In genomic region chr3L:14050944-14051548, dm6 we compare ENCODE assay signal across 1 fruit fly cellular context.
TF ChIP-seq lines count a peak whose summit lies in the region.

TSS of gene CG6833 (plus strand) at chr3L:14051206.

TF ChIP-seq in whole organism, embryonic, 481 proteins besides CTCF, POLR2A, EP300 and RAD21 (continued from another document and continues in another):
- TF ChIP-seq Dll (GFP tag; IDR thresholded peaks at IDR 0.05; lab: Robert Waterston, UW; ENCODE audit: partially characterized antibody) (0 out of 4 replicates have a peak, but pooled peaks have one; percentile 31), CG7745 (tag; optimal IDR thresholded peaks at IDR 0.05; lab: Kevin White, UChicago) (no peak), CG17359 (tag; optimal IDR thresholded peaks at IDR 0.05; lab: Kevin White, UChicago) (peak; percentile 55), maf-S (GFP tag; optimal IDR thresholded peaks at IDR 0.05; lab: Kevin White, UChicago) (peak; percentile 60), p53 (GFP tag; optimal IDR thresholded peaks at IDR 0.05; lab: Kevin White, UChicago) (peak; percentile 16), ab (GFP tag; optimal IDR thresholded peaks at IDR 0.05; lab: Kevin White, UChicago) (peak; percentile 38), HLHmδ (GFP tag; optimal IDR thresholded peaks at IDR 0.05; lab: Kevin White, UChicago) (no peak), Dp (GFP tag; optimal IDR thresholded peaks at IDR 0.05; lab: Kevin White, UChicago) (peak; percentile 19), CG33557 (GFP tag; optimal IDR thresholded peaks at IDR 0.05; lab: Kevin White, UChicago) (no peak), D19B (GFP tag; optimal IDR thresholded peaks at IDR 0.05; lab: Kevin White, UChicago) (no peak), ci (GFP tag; IDR thresholded peaks at IDR 0.05; lab: Robert Waterston, UW) (peak; percentile 86), Dip2 (GFP tag; IDR thresholded peaks at IDR 0.05; lab: Robert Waterston, UW) (no peak), cas (GFP tag; IDR thresholded peaks at IDR 0.05; lab: Robert Waterston, UW) (peak; percentile 41; the same call in 1 of the 2 replicates), Ets97D (GFP tag; optimal IDR thresholded peaks at IDR 0.05; lab: Kevin White, UChicago) (peak; percentile 64), Fer3 (tag; optimal IDR thresholded peaks at IDR 0.05; lab: Kevin White, UChicago) (peak; percentile 71), slbo (GFP tag; IDR thresholded peaks at IDR 0.05; lab: Robert Waterston, UW) (peak; percentile 94), Lhr (GFP tag; optimal IDR thresholded peaks at IDR 0.05; lab: Kevin White, UChicago) (peak; percentile 13), tx (GFP tag; optimal IDR thresholded peaks at IDR 0.05; lab: Kevin White, UChicago) (peak; percentile 42), CG17186 (GFP tag; optimal IDR thresholded peaks at IDR 0.05; lab: Kevin White, UChicago) (peak; percentile 46), her (GFP tag; optimal IDR thresholded peaks at IDR 0.05; lab: Kevin White, UChicago) (peak; percentile 66), CG18262 (tag; optimal IDR thresholded peaks at IDR 0.05; lab: Kevin White, UChicago) (peak; percentile 57), CG16863 (GFP tag; optimal IDR thresholded peaks at IDR 0.05; lab: Kevin White, UChicago) (peak; percentile 59), CG13296 (GFP tag; optimal IDR thresholded peaks at IDR 0.05; lab: Kevin White, UChicago) (peak; percentile 41), zf30C (GFP tag; optimal IDR thresholded peaks at IDR 0.05; lab: Kevin White, UChicago) (no peak), fd102C (GFP tag; optimal IDR thresholded peaks at IDR 0.05; lab: Kevin White, UChicago) (no peak), crol (GFP tag; IDR thresholded peaks at IDR 0.05; lab: Robert Waterston, UW) (no peak), CG15601 (tag; optimal IDR thresholded peaks at IDR 0.05; lab: Kevin White, UChicago) (peak; percentile 24), gce (GFP tag; IDR thresholded peaks at IDR 0.05; lab: Robert Waterston, UW) (peak; percentile 72; the same call in 1 of the 3 replicates), CG2120 (GFP tag; optimal IDR thresholded peaks at IDR 0.05; lab: Kevin White, UChicago) (peak; percentile 83), D19A (tag; optimal IDR thresholded peaks at IDR 0.05; lab: Kevin White, UChicago) (peak; percentile 8), dan (GFP tag; IDR thresholded peaks at IDR 0.05; lab: Robert Waterston, UW) (no peak), z (GFP tag; IDR thresholded peaks at IDR 0.05; lab: Robert Waterston, UW) (no peak), ase (GFP tag; IDR thresholded peaks at IDR 0.05; lab: Robert Waterston, UW) (peak; percentile 67; the same call in 2 of the 3 replicates), chif (GFP tag; optimal IDR thresholded peaks at IDR 0.05; lab: Kevin White, UChicago) (peak; percentile 60 to 72), CG1529 (GFP tag; optimal IDR thresholded peaks at IDR 0.05; lab: Kevin White, UChicago) (no peak), NfI (GFP tag; optimal IDR thresholded peaks at IDR 0.05; lab: Kevin White, UChicago) (peak; percentile 71), sqz (GFP tag; optimal IDR thresholded peaks at IDR 0.05; lab: Kevin White, UChicago) (no peak), Mrtf (GFP tag; IDR thresholded peaks at IDR 0.05; lab: Robert Waterston, UW) (peak; percentile 77; the same call in 2 of the 3 replicates), BEAF-32 (GFP tag; optimal IDR thresholded peaks at IDR 0.05; lab: Kevin White, UChicago) (peak; percentile 32), CG11723 (GFP tag; optimal IDR thresholded peaks at IDR 0.05; lab: Kevin White, UChicago) (no peak), CG30403 (GFP tag; optimal IDR thresholded peaks at IDR 0.05; lab: Kevin White, UChicago) (peak; percentile 76), dysf (GFP tag; IDR thresholded peaks at IDR 0.05; lab: Robert Waterston, UW) (peak; percentile 81), CG17612 (GFP tag; IDR thresholded peaks at IDR 0.05; lab: Robert Waterston, UW) (no peak), CG10366 (GFP tag; IDR thresholded peaks at IDR 0.05; lab: Robert Waterston, UW) (peak; percentile 82), CG13123 (GFP tag; optimal IDR thresholded peaks at IDR 0.05; lab: Kevin White, UChicago) (peak; percentile 29), wdn (GFP tag; IDR thresholded peaks at IDR 0.05; lab: Robert Waterston, UW) (peak; percentile 53; the same call in 1 of the 2 replicates), psq (GFP tag; optimal IDR thresholded peaks at IDR 0.05; lab: Kevin White, UChicago) (no peak), Antp (GFP tag; optimal IDR thresholded peaks at IDR 0.05; lab: Kevin White, UChicago) (peak; percentile 83), tup (GFP tag; optimal IDR thresholded peaks at IDR 0.05; lab: Kevin White, UChicago) (no peak), nerfin-2 (GFP tag; IDR thresholded peaks at IDR 0.05; lab: Robert Waterston, UW; ENCODE audit: partially characterized antibody) (no peak), CG7556 (GFP tag; optimal IDR thresholded peaks at IDR 0.05; lab: Kevin White, UChicago) (peak; percentile 4), lbe (GFP tag; optimal IDR thresholded peaks at IDR 0.05; lab: Kevin White, UChicago) (no peak), pho (GFP tag; optimal IDR thresholded peaks at IDR 0.05; lab: Kevin White, UChicago) (peak; percentile 74), jing (GFP tag; optimal IDR thresholded peaks at IDR 0.05; lab: Kevin White, UChicago) (no peak), chm (GFP tag; IDR thresholded peaks at IDR 0.05; lab: Robert Waterston, UW) (peak; percentile 74), ems (GFP tag; optimal IDR thresholded peaks at IDR 0.05; lab: Kevin White, UChicago) (peak; percentile 49), Scr (GFP tag; IDR thresholded peaks at IDR 0.05; lab: Robert Waterston, UW; ENCODE audit: partially characterized antibody) (no peak), stc (GFP tag; IDR thresholded peaks at IDR 0.05; lab: Robert Waterston, UW) (0 out of 2 replicates have a peak, but pooled peaks have one; percentile 17), Bteb2 (GFP tag; optimal IDR thresholded peaks at IDR 0.05; lab: Kevin White, UChicago) (no peak), cato (GFP tag; optimal IDR thresholded peaks at IDR 0.05; lab: Kevin White, UChicago; ENCODE audit: borderline replicate concordance) (peak; percentile 8), CG18599 (GFP tag; optimal IDR thresholded peaks at IDR 0.05; lab: Kevin White, UChicago) (peak; percentile 72), chn (GFP tag; optimal IDR thresholded peaks at IDR 0.05; lab: Kevin White, UChicago) (peak; percentile 74), CG6791 (GFP tag; IDR thresholded peaks at IDR 0.05; lab: Robert Waterston, UW; ENCODE audit: partially characterized antibody) (no peak), gcm2 (GFP tag; optimal IDR thresholded peaks at IDR 0.05; lab: Kevin White, UChicago) (no peak), Fer2 (tag; optimal IDR thresholded peaks at IDR 0.05; lab: Kevin White, UChicago) (peak; percentile 5), CG18619 (GFP tag; optimal IDR thresholded peaks at IDR 0.05; lab: Kevin White, UChicago) (peak; percentile 34), CG10431 (GFP tag; optimal IDR thresholded peaks at IDR 0.05; lab: Kevin White, UChicago) (no peak), CG31224 (GFP tag; IDR thresholded peaks at IDR 0.05; lab: Robert Waterston, UW) (peak; percentile 77), trem (tag; optimal IDR thresholded peaks at IDR 0.05; lab: Kevin White, UChicago) (peak; percentile 57), CG6654 (GFP tag; optimal IDR thresholded peaks at IDR 0.05; lab: Kevin White, UChicago) (peak; percentile 38), CG4404 (GFP tag; IDR thresholded peaks at IDR 0.05; lab: Robert Waterston, UW) (peak; percentile 65), CG3726 (GFP tag; IDR thresholded peaks at IDR 0.05; lab: Robert Waterston, UW) (peak; percentile 44; the same call in 1 of the 3 replicates), CG9727 (GFP tag; optimal IDR thresholded peaks at IDR 0.05; lab: Kevin White, UChicago) (peak; percentile 42), CG32772 (GFP tag; IDR thresholded peaks at IDR 0.05; lab: Robert Waterston, UW) (peak; percentile 60; the same call in 1 of the 2 replicates), pzg (GFP tag; optimal IDR thresholded peaks at IDR 0.05; lab: Kevin White, UChicago) (peak; percentile 84), B-H1 (GFP tag; IDR thresholded peaks at IDR 0.05; lab: Robert Waterston, UW) (peak; percentile 62; the same call in 2 of the 3 replicates), CG30431 (GFP tag; optimal IDR thresholded peaks at IDR 0.05; lab: Kevin White, UChicago) (peak; percentile 64), dpn (GFP tag; optimal IDR thresholded peaks at IDR 0.05; lab: Kevin White, UChicago) (peak; percentile 73), zen (tag; optimal IDR thresholded peaks at IDR 0.05; lab: Kevin White, UChicago) (peak; percentile 65), CG3065 (GFP tag; optimal IDR thresholded peaks at IDR 0.05; lab: Kevin White, UChicago) (no peak), ara (GFP tag; IDR thresholded peaks at IDR 0.05; lab: Robert Waterston, UW) (peak; percentile 61; the same call in 1 of the 2 replicates), da (GFP tag; optimal IDR thresholded peaks at IDR 0.05; lab: Kevin White, UChicago) (peak; percentile 6), CG18764 (GFP tag; optimal IDR thresholded peaks at IDR 0.05; lab: Kevin White, UChicago) (peak; percentile 65), NC2α (GFP tag; optimal IDR thresholded peaks at IDR 0.05; lab: Kevin White, UChicago) (no peak), CG17829 (tag; optimal IDR thresholded peaks at IDR 0.05; lab: Kevin White, UChicago) (peak; percentile 79), pb (GFP tag; optimal IDR thresholded peaks at IDR 0.05; lab: Kevin White, UChicago) (peak; percentile 77), ash1 (GFP tag; optimal IDR thresholded peaks at IDR 0.05; lab: Kevin White, UChicago) (peak; percentile 49), CG7928 (GFP tag; optimal IDR thresholded peaks at IDR 0.05; lab: Kevin White, UChicago) (peak; percentile 4), ftz-f1 (GFP tag; optimal IDR thresholded peaks at IDR 0.05; lab: Kevin White, UChicago) (no peak), CG12219 (GFP tag; optimal IDR thresholded peaks at IDR 0.05; lab: Kevin White, UChicago) (no peak), CG10565 (GFP tag; optimal IDR thresholded peaks at IDR 0.05; lab: Kevin White, UChicago) (no peak), Taf1 (GFP tag; IDR thresholded peaks at IDR 0.05; lab: Robert Waterston, UW) (peak; percentile 60; the same call in 1 of the 2 replicates), Hsf (GFP tag; optimal IDR thresholded peaks at IDR 0.05; lab: Kevin White, UChicago) (peak; percentile 79), CG17802 (tag; optimal IDR thresholded peaks at IDR 0.05; lab: Kevin White, UChicago) (peak; percentile 61), Rfx (GFP tag; IDR thresholded peaks at IDR 0.05; lab: Robert Waterston, UW) (peak; percentile 93), pita (GFP tag; optimal IDR thresholded peaks at IDR 0.05; lab: Kevin White, UChicago) (no peak), Hey (tag; optimal IDR thresholded peaks at IDR 0.05; lab: Kevin White, UChicago) (no peak), aop (GFP tag; IDR thresholded peaks at IDR 0.05; lab: Robert Waterston, UW) (peak; percentile 58; the same call in 1 of the 2 replicates), az2 (GFP tag; optimal IDR thresholded peaks at IDR 0.05; lab: Kevin White, UChicago) (peak; percentile 68), MTF-1 (GFP tag; optimal IDR thresholded peaks at IDR 0.05; lab: Kevin White, UChicago; ENCODE audit: borderline replicate concordance) (peak; percentile 61), jigr1 (GFP tag; IDR thresholded peaks at IDR 0.05; lab: Robert Waterston, UW) (0 out of 3 replicates have a peak, but pooled peaks have one; percentile 24), Ptx1 (GFP tag; IDR thresholded peaks at IDR 0.05; lab: Robert Waterston, UW) (peak; percentile 85), Aef1 (GFP tag; IDR thresholded peaks at IDR 0.05; lab: Robert Waterston, UW) (peak; percentile 76), Tbp (GFP tag; optimal IDR thresholded peaks at IDR 0.05; lab: Kevin White, UChicago) (no peak), dmrt11E (tag; optimal IDR thresholded peaks at IDR 0.05; lab: Kevin White, UChicago) (peak; percentile 27), insv (GFP tag; optimal IDR thresholded peaks at IDR 0.05; lab: Kevin White, UChicago) (no peak), CG12942 (GFP tag; optimal IDR thresholded peaks at IDR 0.05; lab: Kevin White, UChicago) (peak; percentile 43), CG4854 (GFP tag; optimal IDR thresholded peaks at IDR 0.05; lab: Kevin White, UChicago) (peak; percentile 60), row (GFP tag; IDR thresholded peaks at IDR 0.05; lab: Robert Waterston, UW) (peak; percentile 92), sisA (GFP tag; IDR thresholded peaks at IDR 0.05; lab: Robert Waterston, UW) (peak; percentile 86), nom (GFP tag; optimal IDR thresholded peaks at IDR 0.05; lab: Kevin White, UChicago) (peak; percentile 10), toy (GFP tag; IDR thresholded peaks at IDR 0.05; lab: Robert Waterston, UW) (peak; percentile 41; the same call in 1 of the 2 replicates), dati (GFP tag; IDR thresholded peaks at IDR 0.05; lab: Robert Waterston, UW) (peak; percentile 62; the same call in 1 of the 2 replicates), CHES-1-like (GFP tag; optimal IDR thresholded peaks at IDR 0.05; lab: Kevin White, UChicago) (peak; percentile 77), caup (GFP tag; optimal IDR thresholded peaks at IDR 0.05; lab: Kevin White, UChicago; ENCODE audit: severe bottlenecking) (peak; percentile 70), tgo (GFP tag; IDR thresholded peaks at IDR 0.05; lab: Robert Waterston, UW) (peak; percentile 72), CG13624 (GFP tag; optimal IDR thresholded peaks at IDR 0.05; lab: Kevin White, UChicago) (peak; percentile 70), CG4707 (GFP tag; optimal IDR thresholded peaks at IDR 0.05; lab: Kevin White, UChicago) (peak; percentile 20), CG17568 (GFP tag; optimal IDR thresholded peaks at IDR 0.05; lab: Kevin White, UChicago) (no peak), CG10321 (GFP tag; IDR thresholded peaks at IDR 0.05; lab: Robert Waterston, UW) (no peak), Sox100B (GFP tag; optimal IDR thresholded peaks at IDR 0.05; lab: Kevin White, UChicago) (no peak), Hr3 (GFP tag; optimal IDR thresholded peaks at IDR 0.05; lab: Kevin White, UChicago) (peak; percentile 67), CG14860 (GFP tag; IDR thresholded peaks at IDR 0.05; lab: Robert Waterston, UW; ENCODE audit: partially characterized antibody) (no peak), CG12236 (GFP tag; optimal IDR thresholded peaks at IDR 0.05; lab: Kevin White, UChicago) (peak; percentile 44), CG31388 (GFP tag; optimal IDR thresholded peaks at IDR 0.05; lab: Kevin White, UChicago) (peak; percentile 23), NK7.1 (GFP tag; optimal IDR thresholded peaks at IDR 0.05; lab: Kevin White, UChicago) (peak; percentile 78), CG9437 (GFP tag; optimal IDR thresholded peaks at IDR 0.05; lab: Kevin White, UChicago) (peak; percentile 23), repo (GFP tag; optimal IDR thresholded peaks at IDR 0.05; lab: Kevin White, UChicago) (peak; percentile 72), CG15479 (GFP tag; optimal IDR thresholded peaks at IDR 0.05; lab: Kevin White, UChicago) (no peak)
